Fruit fly (Drosophila melanogaster): ENCODE data around the gene CG9372.
A peak's percentile ranks its signal among the peaks of the same experiment; 100 is the strongest.

The CG9372 gene

DNA sequence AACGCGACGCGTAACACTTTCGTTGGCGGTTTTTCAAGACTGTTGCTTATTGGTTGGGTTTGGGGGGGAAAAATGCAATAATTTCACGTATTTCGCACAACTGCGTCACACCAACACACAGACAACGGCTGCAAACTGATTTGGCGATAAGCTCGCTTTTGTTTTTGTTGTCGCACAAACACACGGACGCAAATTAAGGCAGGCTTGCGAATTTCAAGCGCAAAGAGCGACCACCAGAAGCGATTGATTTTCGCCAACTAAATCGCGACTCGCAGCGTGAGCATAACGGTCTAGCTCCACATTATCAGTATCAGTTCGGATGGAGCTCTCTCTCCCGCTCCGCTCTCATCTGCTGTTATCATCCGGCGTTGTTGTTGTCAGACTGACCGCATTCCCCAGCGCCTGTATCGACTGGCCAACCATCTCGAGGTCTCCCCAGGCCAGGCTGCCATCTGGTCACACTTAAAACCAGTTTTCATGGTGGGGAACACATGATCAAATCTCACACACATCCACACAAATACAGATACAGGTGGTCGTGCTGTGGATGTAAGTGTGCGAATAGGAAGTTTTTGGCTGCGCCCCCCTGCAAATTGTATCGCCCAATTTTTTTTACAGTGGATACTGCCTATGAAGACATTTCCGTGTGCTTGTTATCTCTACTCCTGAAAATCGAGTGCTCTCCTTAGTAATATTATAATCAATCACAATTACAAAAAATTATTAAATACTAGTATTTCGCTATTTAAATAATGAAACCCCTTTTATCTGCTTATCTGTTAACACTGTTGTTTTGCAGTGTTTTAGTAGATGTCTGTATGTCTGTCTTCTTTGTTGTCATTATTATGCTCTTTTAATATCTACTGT lies 27.0 kb downstream of the CG9372 start (continued):
- TF ChIP-seq Hr38 (GFP tag; optimal IDR thresholded peaks at IDR 0.05) = no peak
- no peak for TF ChIP-seq CG6808 (GFP tag; optimal IDR thresholded peaks at IDR 0.05)
- TF ChIP-seq CG8632 (GFP tag; optimal IDR thresholded peaks at IDR 0.05) = peak; percentile 57
- peak; percentile 64 for TF ChIP-seq cyc (GFP tag; optimal IDR thresholded peaks at IDR 0.05)
- peak; percentile 23 for TF ChIP-seq Eip75B (GFP tag; optimal IDR thresholded peaks at IDR 0.05)
- TF ChIP-seq Hr4 (GFP tag; optimal IDR thresholded peaks at IDR 0.05) = peak; percentile 85
- peak; percentile 78 for TF ChIP-seq CG15336 (GFP tag; IDR thresholded peaks at IDR 0.05)
- TF ChIP-seq CG8319 (GFP tag; optimal IDR thresholded peaks at IDR 0.05) = peak; percentile 93
- TF ChIP-seq topi (GFP tag; optimal IDR thresholded peaks at IDR 0.05) = peak; percentile 70
- no peak for TF ChIP-seq spab (GFP tag; optimal IDR thresholded peaks at IDR 0.05)
- TF ChIP-seq CG9139 (GFP tag; optimal IDR thresholded peaks at IDR 0.05) = peak; percentile 4
- no peak for TF ChIP-seq CG10669 (GFP tag; optimal IDR thresholded peaks at IDR 0.05)
- peak; percentile 53 for TF ChIP-seq CG34406 (GFP tag; optimal IDR thresholded peaks at IDR 0.05)
- TF ChIP-seq ss (GFP tag; optimal IDR thresholded peaks at IDR 0.05) = no peak
- peak; percentile 93 for TF ChIP-seq Eip78C (GFP tag)
- TF ChIP-seq esn (GFP tag; optimal IDR thresholded peaks at IDR 0.05) = peak; percentile 73
- TF ChIP-seq acj6 (GFP tag; optimal IDR thresholded peaks at IDR 0.05) = peak; percentile 58
- peak; percentile 54 for TF ChIP-seq vri (GFP tag; optimal IDR thresholded peaks at IDR 0.05)
- TF ChIP-seq CG4318 (GFP tag; optimal IDR thresholded peaks at IDR 0.05) = peak; percentile 30
- peak; percentile 58 for TF ChIP-seq fkh (GFP tag; optimal IDR thresholded peaks at IDR 0.05)
- peak; percentile 51 for TF ChIP-seq Lpt (GFP tag; optimal IDR thresholded peaks at IDR 0.05)
- peak; percentile 69 for TF ChIP-seq CG31627 (GFP tag; optimal IDR thresholded peaks at IDR 0.05)
- TF ChIP-seq Ets96B (tag; optimal IDR thresholded peaks at IDR 0.05) = peak; percentile 29
- TF ChIP-seq CG7368 (GFP tag; optimal IDR thresholded peaks at IDR 0.05) = peak; percentile 40
- TF ChIP-seq CG32006 (GFP tag; optimal IDR thresholded peaks at IDR 0.05) = no peak
- peak; percentile 82 for TF ChIP-seq svp (GFP tag)
- TF ChIP-seq lz (GFP tag; optimal IDR thresholded peaks at IDR 0.05) = peak; percentile 49
- peak; percentile 67; the same call in 2 of the 3 replicates for TF ChIP-seq CG6163 (GFP tag; IDR thresholded peaks at IDR 0.05)
- peak; percentile 41 for TF ChIP-seq net (GFP tag; optimal IDR thresholded peaks at IDR 0.05)
- peak; percentile 15 for TF ChIP-seq Blimp-1 (GFP tag; optimal IDR thresholded peaks at IDR 0.05)
- TF ChIP-seq Ets21C (GFP tag; optimal IDR thresholded peaks at IDR 0.05) = no peak
- TF ChIP-seq CG3919 (GFP tag; optimal IDR thresholded peaks at IDR 0.05) = peak; percentile 57

DNA sequence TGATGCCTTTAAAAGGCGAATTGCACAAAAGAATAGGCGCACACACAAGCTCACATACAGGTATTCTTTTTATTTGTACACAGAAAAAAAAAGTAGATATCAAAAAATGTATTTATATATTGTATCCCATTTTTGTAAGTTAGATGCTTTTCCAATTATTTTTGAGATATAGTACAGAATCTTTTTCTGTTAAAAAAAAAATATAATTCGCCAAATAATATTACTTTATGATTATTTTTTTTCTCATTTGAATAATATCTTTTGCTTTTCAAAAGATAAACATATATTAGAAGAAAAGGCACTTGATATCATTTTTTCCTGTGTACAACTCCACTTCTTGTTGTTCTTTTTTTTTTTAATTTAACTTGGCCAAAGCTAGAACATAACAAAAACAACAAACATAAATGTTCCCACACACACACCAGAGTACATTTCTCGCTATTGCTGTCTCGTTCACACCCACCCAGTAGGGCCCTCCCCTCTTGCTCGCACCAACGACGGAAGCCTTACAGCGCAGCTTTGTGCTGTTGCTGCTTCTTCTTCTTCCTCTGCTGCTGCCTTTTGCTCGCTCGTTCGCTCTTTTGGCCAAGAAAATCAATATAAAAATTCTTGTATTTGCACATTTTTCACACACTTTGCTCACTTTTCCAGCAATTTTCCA lies 28.9 kb downstream of the CG9372 start:
- TF ChIP-seq CG34406 (GFP tag; optimal IDR thresholded peaks at IDR 0.05) (peak; percentile 58), svp (GFP tag) (peak; percentile 86), CG11762 (GFP tag; optimal IDR thresholded peaks at IDR 0.05; ENCODE audit: insufficient read depth) (peak; percentile 56), Gug (GFP tag; IDR thresholded peaks at IDR 0.05) (peak; percentile 79), CG3919 (GFP tag; optimal IDR thresholded peaks at IDR 0.05) (peak; percentile 84), CG11902 (GFP tag; optimal IDR thresholded peaks at IDR 0.05) (peak; percentile 16), dsx (GFP tag; optimal IDR thresholded peaks at IDR 0.05; ENCODE audit: poor library complexity, severe bottlenecking) (peak; percentile 80), fd85E (GFP tag; optimal IDR thresholded peaks at IDR 0.05) (no peak), Blimp-1 (GFP tag; optimal IDR thresholded peaks at IDR 0.05) (no peak), CG10631 (GFP tag; optimal IDR thresholded peaks at IDR 0.05) (peak; percentile 84), salr (GFP tag; optimal IDR thresholded peaks at IDR 0.05) (peak in 1 of 2 experiments; percentile 90), lz (GFP tag; optimal IDR thresholded peaks at IDR 0.05) (peak; percentile 9), Ets21C (GFP tag; optimal IDR thresholded peaks at IDR 0.05) (no peak), CG15336 (GFP tag; IDR thresholded peaks at IDR 0.05) (peak; percentile 91), Hr38 (GFP tag; optimal IDR thresholded peaks at IDR 0.05) (no peak), spab (GFP tag; optimal IDR thresholded peaks at IDR 0.05) (peak; percentile 80), ss (GFP tag; optimal IDR thresholded peaks at IDR 0.05) (peak; percentile 57 to 81), CG31627 (GFP tag; optimal IDR thresholded peaks at IDR 0.05) (no peak), Sox15 (GFP tag; optimal IDR thresholded peaks at IDR 0.05) (peak; percentile 21), CG3032 (tag; optimal IDR thresholded peaks at IDR 0.05) (peak; percentile 91), CG4318 (GFP tag; optimal IDR thresholded peaks at IDR 0.05) (peak; percentile 54), esn (GFP tag; optimal IDR thresholded peaks at IDR 0.05) (peak; percentile 65), achi (GFP tag; optimal IDR thresholded peaks at IDR 0.05) (peak; percentile 69), CG6854 (GFP tag; optimal IDR thresholded peaks at IDR 0.05) (no peak), Lpt (GFP tag; optimal IDR thresholded peaks at IDR 0.05) (peak; percentile 88), net (GFP tag; optimal IDR thresholded peaks at IDR 0.05) (peak; percentile 54), CG8632 (GFP tag; optimal IDR thresholded peaks at IDR 0.05) (peak; percentile 72), CG1621 (tag; optimal IDR thresholded peaks at IDR 0.05) (no peak), CG9139 (GFP tag; optimal IDR thresholded peaks at IDR 0.05) (peak; percentile 68), acj6 (GFP tag; optimal IDR thresholded peaks at IDR 0.05) (peak; percentile 62), cyc (GFP tag; optimal IDR thresholded peaks at IDR 0.05) (peak; percentile 55)
